Worm (Caenorhabditis elegans) whole organism, young adult: ENCODE measurements around the gene C08F8.3.

Experiments
- C17E4.6 ChIP-seq: fragments of 200-800 bp; sonication (Bioruptor generic); IDR thresholded peaks from 2 replicates; pipeline ENCODE4 v1.3.6; 2022; ENCODE audit warnings: missing genetic modification reagents, missing genetic modification characterization, missing compliant biosample characterization
- ZK185.1 ChIP-seq: sonication (generic microtip); optimal IDR thresholded peaks from 2 replicates; lab custom pipeline; 2016; ENCODE audit warnings: mild to moderate bottlenecking, missing genetic modification characterization, missing compliant biosample characterization; ENCODE audit not compliant: poor library complexity, severe bottlenecking
- ama-1 ChIP-seq, 3 experiments: fragments of 150-350 bp in 1 of 3; sonication (generic microtip) in 2 of 3; optimal IDR thresholded peaks; 2 replicates each; lab custom pipeline; 2014 to 2018; ENCODE audit warnings: missing biosample characterization in 2 of 3, missing genetic modification characterization in 2 of 3, missing genetic modification reagents in 2 of 3
- cebp-2 ChIP-seq: fragments of 200-800 bp; sonication (Bioruptor generic); IDR thresholded peaks from 2 replicates; pipeline ENCODE4 v1.3.6; 2022; ENCODE audit warnings: missing genetic modification characterization, missing compliant biosample characterization
- lin-35 ChIP-seq, 3 experiments: fragments of 150-350 bp in 2 of 3; sonication (generic microtip) in 1 of 3; optimal IDR thresholded peaks; 2 replicates each; lab custom pipeline; 2014 to 2018; ENCODE audit warnings: missing biosample characterization in 3 of 3, missing genetic modification characterization in 3 of 3, missing genetic modification reagents in 3 of 3
- mel-28 ChIP-seq: sonication (generic microtip); optimal IDR thresholded peaks from 2 replicates; lab custom pipeline; 2016; ENCODE audit warnings: borderline replicate concordance, mild to moderate bottlenecking, missing genetic modification characterization, missing compliant biosample characterization
- nfya-1 ChIP-seq: sonication (generic microtip); optimal IDR thresholded peaks from 2 replicates; lab custom pipeline; 2017; ENCODE audit warnings: antibody characterized with exemption, missing compliant biosample characterization, missing genetic modification characterization, borderline replicate concordance; ENCODE audit not compliant: insufficient read depth
- snpc-4 ChIP-seq, 5 experiments: fragments of 150-350 bp in 1 of 5; sonication (generic microtip) in 4 of 5; optimal IDR thresholded peaks; 2 replicates each; lab custom pipeline; 2014 to 2018; ENCODE audit warnings: missing genetic modification characterization in 5 of 5, missing biosample characterization in 3 of 5, antibody characterized with exemption in 2 of 5, mild to moderate bottlenecking in 2 of 5, missing compliant biosample characterization in 2 of 5, missing genotype in 2 of 5, moderate library complexity in 2 of 5, missing genetic modification reagents in 1 of 5

- TF ChIP-seq ZK185.1 (tag; lab: Kevin White, UChicago) (no peak), cebp-2 (GFP tag; lab: Robert Waterston, UW) (no peak), C17E4.6 (GFP tag; lab: Robert Waterston, UW) (no peak), snpc-4 (GFP tag; optimal IDR thresholded peaks at IDR 0.05; lab: Kevin White, UChicago) (no peak), snpc-4 (tag; optimal IDR thresholded peaks at IDR 0.05; lab: Kevin White, UChicago) (no peak), lin-35 (GFP tag; optimal IDR thresholded peaks at IDR 0.05; lab: Kevin White, UChicago) (no peak), ama-1 (optimal IDR thresholded peaks at IDR 0.05; lab: Kevin White, UChicago) (no peak), ama-1 (GFP tag; optimal IDR thresholded peaks at IDR 0.05; lab: Kevin White, UChicago) (no peak), nfya-1 (no peak), mel-28 (tag; lab: Kevin White, UChicago) (no peak)
Observed at ce11 chrIV:11174772-11175171, 19.9 kb downstream of the C08F8.3 start.
